Comparison of ENCODE assay signal across 2 worm cellular contexts in genomic region chrIII:5783803-5784406, ce11.
TF ChIP-seq lines count a peak whose summit lies in the region.

No protein-coding gene starts in this region.

TF ChIP-seq in whole organism, L4 larva, 104 proteins besides CTCF, POLR2A, EP300 and RAD21:
- TF ChIP-seq Y48G9A.11 (GFP tag; IDR thresholded peaks at IDR 0.05; lab: Robert Waterston, UW) (peak; percentile 97), vab-7 (GFP tag; IDR thresholded peaks at IDR 0.05; lab: Robert Waterston, UW) (peak; percentile 56), set-16 (GFP tag; IDR thresholded peaks at IDR 0.05; lab: Robert Waterston, UW) (peak; percentile 65), ceh-44 (GFP tag; IDR thresholded peaks at IDR 0.05; lab: Robert Waterston, UW) (0 out of 2 replicates have a peak, but pooled peaks have one; percentile 36), egl-43 (GFP tag; IDR thresholded peaks at IDR 0.05; lab: Robert Waterston, UW) (peak; percentile 46; the same call in 1 of the 2 replicates)

TF ChIP-seq in whole organism, young adult, 124 proteins besides CTCF, POLR2A, EP300 and RAD21:
- TF ChIP-seq attf-3 (GFP tag; conservative IDR thresholded peaks at IDR 0.05; lab: Robert Waterston, UW): peak; percentile 81
- TF ChIP-seq dox-1 (GFP tag; IDR thresholded peaks at IDR 0.05; lab: Robert Waterston, UW): peak; percentile 32; the same call in 1 of the 2 replicates
- TF ChIP-seq bed-1 (GFP tag; IDR thresholded peaks at IDR 0.05; lab: Robert Waterston, UW): 0 out of 2 replicates have a peak, but pooled peaks have one; percentile 52
- 0 out of 2 replicates have a peak, but pooled peaks have one; percentile 14 for TF ChIP-seq Y79H2A.3 (GFP tag; conservative IDR thresholded peaks at IDR 0.05; lab: Robert Waterston, UW)
- 0 out of 2 replicates have a peak, but pooled peaks have one; percentile 27 for TF ChIP-seq madf-3 (GFP tag; IDR thresholded peaks at IDR 0.05; lab: Robert Waterston, UW)
- TF ChIP-seq zfh-2 (GFP tag; conservative IDR thresholded peaks at IDR 0.05; lab: Robert Waterston, UW): peak; percentile 53; the same call in 1 of the 2 replicates
